Worm (Caenorhabditis elegans) whole organism, midembryonic: ENCODE measurements around the gene col-111.

Experiments used
- cog-1 ChIP-seq: sonication (generic microtip); optimal IDR thresholded peaks from 2 replicates; lab custom pipeline; 2016; ENCODE audit warnings: missing genetic modification characterization, missing compliant biosample characterization
- klf-2 ChIP-seq: fragments of 200-800 bp; sonication (Bioruptor generic); conservative IDR thresholded peaks from 2 replicates; pipeline ENCODE4 v1.3.6; 2022; ENCODE audit warnings: missing genetic modification reagents, missing genetic modification characterization, missing compliant biosample characterization
- ztf-23 ChIP-seq: fragments of 200-800 bp; sonication (Bioruptor generic); IDR thresholded peaks from 2 replicates; pipeline ENCODE4 v1.3.6; 2022; ENCODE audit warnings: missing genetic modification reagents, missing genetic modification characterization, missing compliant biosample characterization

DNA sequence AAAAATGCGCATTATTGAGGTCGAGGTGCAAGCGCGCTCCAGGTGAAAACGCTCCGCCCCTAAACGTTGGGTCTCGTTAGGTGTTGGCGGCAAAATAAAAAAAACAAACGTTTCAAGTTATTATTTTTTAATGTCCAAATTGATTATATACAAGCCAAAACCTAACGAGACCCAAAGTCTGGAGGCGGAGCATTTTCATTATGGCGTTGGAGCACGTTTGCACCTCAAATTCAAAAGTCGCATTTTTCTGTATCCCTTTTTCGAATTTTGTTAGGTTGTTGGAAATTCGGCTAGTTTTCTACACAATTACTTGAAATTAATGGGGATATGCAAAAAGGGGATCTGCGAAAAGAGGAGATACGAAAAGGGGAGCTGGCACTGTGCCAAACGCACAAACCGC is at the start of gene col-111:
- TF ChIP-seq cog-1 (tag; lab: Kevin White, UChicago): no peak
- TF ChIP-seq klf-2: no peak
- TF ChIP-seq ztf-23: no peak
